Worm (Caenorhabditis elegans): ENCODE results near the gene C17F4.7.

ce11 chrII:3230422-3230821 lies 15.4 kb downstream of the C17F4.7 start, which contains the start of gene srh-297:
- no peak for TF ChIP-seq nhr-12 (tag; optimal IDR thresholded peaks at IDR 0.05)
- TF ChIP-seq lin-13 (GFP tag; optimal IDR thresholded peaks at IDR 0.05): no peak
- no peak for TF ChIP-seq lsy-2 (tag; optimal IDR thresholded peaks at IDR 0.05)
- no peak for TF ChIP-seq lin-39 (tag; optimal IDR thresholded peaks at IDR 0.05)
- no peak for TF ChIP-seq mdl-1 (tag; optimal IDR thresholded peaks at IDR 0.05)
- TF ChIP-seq rnt-1 (tag; optimal IDR thresholded peaks at IDR 0.05): no peak
- TF ChIP-seq nhr-237 (tag; optimal IDR thresholded peaks at IDR 0.05): no peak
- TF ChIP-seq unc-30 (tag; optimal IDR thresholded peaks at IDR 0.05): no peak
- TF ChIP-seq ceh-8 (GFP tag; optimal IDR thresholded peaks at IDR 0.05): no peak
